Fruit fly (Drosophila melanogaster): ENCODE measurements around the gene CG12481.

Gene CG12481

DNA sequence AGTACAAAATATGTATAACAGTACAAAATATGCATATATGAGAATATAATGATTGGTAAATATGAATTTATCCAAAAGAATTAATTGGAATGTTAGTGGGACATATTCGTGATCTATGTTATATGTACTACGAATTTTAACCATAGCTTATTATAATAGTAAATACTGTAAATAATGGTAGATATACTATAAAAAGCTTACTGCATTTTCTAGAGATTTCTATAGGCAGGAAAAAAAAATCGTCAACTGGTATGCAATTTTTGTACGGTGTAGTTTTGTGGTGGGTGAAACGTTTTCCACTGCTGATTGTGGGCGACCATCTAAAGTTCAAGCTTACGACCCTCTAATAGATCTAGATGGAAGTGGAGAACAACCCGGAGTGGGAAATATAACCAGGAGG, 29.8 kb downstream of the CG12481 start:
- TF ChIP-seq CG11504 (tag; optimal IDR thresholded peaks at IDR 0.05) (peak; percentile 23), lab (GFP tag; optimal IDR thresholded peaks at IDR 0.05) (peak; percentile 1), Sox102F (GFP tag; optimal IDR thresholded peaks at IDR 0.05) (peak; percentile 12), CG17912 (GFP tag; optimal IDR thresholded peaks at IDR 0.05) (no peak), seq (GFP tag; IDR thresholded peaks at IDR 0.05) (no peak), gem (tag; optimal IDR thresholded peaks at IDR 0.05) (peak; percentile 42), Hr51 (GFP tag; optimal IDR thresholded peaks at IDR 0.05) (peak in 1 of 2 experiments; percentile 15), CG2678 (tag; optimal IDR thresholded peaks at IDR 0.05) (peak; percentile 18), Med (GFP tag) (peak; percentile 16), CG14014 (GFP tag; IDR thresholded peaks at IDR 0.05) (0 out of 2 replicates have a peak, but pooled peaks have one; percentile 21), so (GFP tag; IDR thresholded peaks at IDR 0.05) (no peak), CG6654 (GFP tag; optimal IDR thresholded peaks at IDR 0.05) (no peak), zfh2 (GFP tag; optimal IDR thresholded peaks at IDR 0.05) (no peak), CG7839 (tag; optimal IDR thresholded peaks at IDR 0.05) (peak; percentile 2), CG30403 (GFP tag; optimal IDR thresholded peaks at IDR 0.05) (peak; percentile 8)

DNA sequence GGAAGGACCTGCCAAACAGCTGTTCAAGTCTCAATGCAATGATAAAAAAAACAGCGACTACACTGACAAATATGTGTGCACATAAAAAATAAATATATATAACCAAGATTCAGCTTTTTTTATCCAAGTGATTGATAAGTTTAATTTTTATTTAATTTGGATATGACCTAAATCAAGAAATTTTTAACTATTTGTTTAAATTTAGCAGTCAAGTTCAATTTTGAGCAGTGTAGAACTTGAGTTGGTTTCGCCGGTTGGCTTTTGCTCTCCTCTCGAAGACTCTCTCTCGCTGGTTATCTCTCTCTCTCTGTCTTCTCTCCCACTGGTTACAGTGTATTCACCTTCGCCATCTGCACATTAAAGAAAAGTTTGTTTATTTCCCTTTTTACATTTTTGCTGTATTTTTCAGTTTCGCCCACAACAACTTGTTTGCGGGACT, 31.0 kb downstream of the CG12481 start:
- peak; percentile 67 for TF ChIP-seq ewg (GFP tag; optimal IDR thresholded peaks at IDR 0.05)
- peak; percentile 79 for TF ChIP-seq HmgZ (tag; optimal IDR thresholded peaks at IDR 0.05)
- peak; percentile 89 for TF ChIP-seq row (GFP tag; IDR thresholded peaks at IDR 0.05)
- peak; percentile 71 for TF ChIP-seq Fer2 (tag; optimal IDR thresholded peaks at IDR 0.05)
- peak; percentile 87 for TF ChIP-seq Meics (GFP tag; optimal IDR thresholded peaks at IDR 0.05)
- peak; percentile 85 for TF ChIP-seq CG32772 (GFP tag; IDR thresholded peaks at IDR 0.05)
- peak; percentile 89 for TF ChIP-seq CG6689 (GFP tag; IDR thresholded peaks at IDR 0.05)
- no peak for TF ChIP-seq z (GFP tag; IDR thresholded peaks at IDR 0.05)
- TF ChIP-seq slou (GFP tag; optimal IDR thresholded peaks at IDR 0.05), result peak; percentile 82
- TF ChIP-seq luna (GFP tag; optimal IDR thresholded peaks at IDR 0.05), result peak; percentile 19
- peak; percentile 79 for TF ChIP-seq kay (GFP tag; optimal IDR thresholded peaks at IDR 0.05)
- peak; percentile 52 for TF ChIP-seq Dad (GFP tag; optimal IDR thresholded peaks at IDR 0.05)
- peak; percentile 60; the same call in 2 of the 3 replicates for TF ChIP-seq CG11560 (tag; IDR thresholded peaks at IDR 0.05)
- TF ChIP-seq CG2202 (tag; optimal IDR thresholded peaks at IDR 0.05), result peak; percentile 62
- peak; percentile 71 for TF ChIP-seq onecut (GFP tag; IDR thresholded peaks at IDR 0.05)
- no peak for TF ChIP-seq tna (GFP tag; IDR thresholded peaks at IDR 0.05; ENCODE audit: partially characterized antibody)
- TF ChIP-seq TFAM (GFP tag; optimal IDR thresholded peaks at IDR 0.05), result no peak
- TF ChIP-seq CG12219 (GFP tag; optimal IDR thresholded peaks at IDR 0.05), result peak; percentile 69
- TF ChIP-seq CG12744 (GFP tag; optimal IDR thresholded peaks at IDR 0.05), result peak; percentile 66
- peak; percentile 58; the same call in 1 of the 2 replicates for TF ChIP-seq Poxn (GFP tag; IDR thresholded peaks at IDR 0.05)
- TF ChIP-seq zen (tag; optimal IDR thresholded peaks at IDR 0.05), result peak; percentile 84
- TF ChIP-seq CG4820 (GFP tag; optimal IDR thresholded peaks at IDR 0.05), result peak; percentile 82
- TF ChIP-seq CrebB (tag; optimal IDR thresholded peaks at IDR 0.05), result peak; percentile 72
- TF ChIP-seq HLHmδ (GFP tag; optimal IDR thresholded peaks at IDR 0.05), result no peak
- 0 out of 3 replicates have a peak, but pooled peaks have one; percentile 53 for TF ChIP-seq Optix (GFP tag; IDR thresholded peaks at IDR 0.05)
- TF ChIP-seq eyg (GFP tag; optimal IDR thresholded peaks at IDR 0.05), result peak; percentile 10
- TF ChIP-seq rib (GFP tag; IDR thresholded peaks at IDR 0.05), result peak; percentile 69
- TF ChIP-seq CG1603 (tag; optimal IDR thresholded peaks at IDR 0.05), result peak; percentile 28
- peak; percentile 61 for TF ChIP-seq E2f2 (GFP tag; IDR thresholded peaks at IDR 0.05)
- peak; percentile 86 for TF ChIP-seq gcm (GFP tag; optimal IDR thresholded peaks at IDR 0.05)
- TF ChIP-seq Hand (GFP tag; optimal IDR thresholded peaks at IDR 0.05), result peak; percentile 70
- peak; percentile 85 for TF ChIP-seq B-H1 (GFP tag; IDR thresholded peaks at IDR 0.05)
- TF ChIP-seq CG4404 (GFP tag; IDR thresholded peaks at IDR 0.05), result peak; percentile 76
- peak; percentile 90 for TF ChIP-seq CG17359 (tag; optimal IDR thresholded peaks at IDR 0.05)
- TF ChIP-seq CG8388 (GFP tag; optimal IDR thresholded peaks at IDR 0.05), result peak; percentile 89
